Worm (Caenorhabditis elegans) whole organism, early embryonic: ENCODE results near the gene lin-31.

Source experiments
- B0310.2 ChIP-seq: sonication (generic microtip); optimal IDR thresholded peaks from 2 replicates; lab custom pipeline; 2016; ENCODE audit warnings: mild to moderate bottlenecking, missing genetic modification characterization, missing compliant biosample characterization
- F13C5.2 ChIP-seq: sonication (generic microtip); optimal IDR thresholded peaks from 2 replicates; lab custom pipeline; 2017; ENCODE audit warnings: mild to moderate bottlenecking, missing genetic modification characterization, inconsistent platforms, missing compliant biosample characterization
- aly-1 ChIP-seq: sonication (generic microtip); optimal IDR thresholded peaks from 2 replicates; lab custom pipeline; 2016; ENCODE audit warnings: missing genetic modification characterization, missing compliant biosample characterization
- ama-1 ChIP-seq: fragments of 150-350 bp; optimal IDR thresholded peaks from 2 replicates; lab custom pipeline; 2014
- ceh-13 ChIP-seq: fragments of 200-800 bp; sonication (Bioruptor generic); optimal IDR thresholded peaks from 2 replicates; lab custom pipeline; 2018; ENCODE audit warnings: mild to moderate bottlenecking, missing genetic modification characterization, missing compliant biosample characterization
- ceh-36 ChIP-seq: sonication (generic microtip); optimal IDR thresholded peaks from 2 replicates; lab custom pipeline; 2016; ENCODE audit warnings: missing genetic modification characterization, inconsistent platforms, missing compliant biosample characterization
- ets-7 ChIP-seq: sonication (generic microtip); optimal IDR thresholded peaks from 2 replicates; lab custom pipeline; 2016; ENCODE audit warnings: missing genotype, missing genetic modification characterization, missing compliant biosample characterization
- flt-1 ChIP-seq: fragments of 200-800 bp; sonication (Bioruptor generic); IDR thresholded peaks from 2 replicates; pipeline ENCODE4 v1.3.6; 2022; ENCODE audit warnings: missing genetic modification characterization, missing compliant biosample characterization
- hmbx-1 ChIP-seq: sonication (generic microtip); optimal IDR thresholded peaks from 2 replicates; lab custom pipeline; 2016; ENCODE audit warnings: mild to moderate bottlenecking, missing genetic modification characterization, missing compliant biosample characterization
- hmg-4 ChIP-seq: fragments of 200-800 bp; sonication (Bioruptor generic); optimal IDR thresholded peaks from 2 replicates; lab custom pipeline; 2018; ENCODE audit warnings: mild to moderate bottlenecking, missing genetic modification characterization, missing compliant biosample characterization
- hnd-1 ChIP-seq: sonication (generic microtip); optimal IDR thresholded peaks from 2 replicates; lab custom pipeline; 2016; ENCODE audit warnings: missing genetic modification characterization, missing compliant biosample characterization
- pes-1 ChIP-seq: fragments of 200-800 bp; sonication (Bioruptor generic); IDR thresholded peaks from 2 replicates; pipeline ENCODE4 v1.3.6; 2022; ENCODE audit warnings: missing genetic modification reagents, missing genetic modification characterization, missing compliant biosample characterization
- scrt-1 ChIP-seq: fragments of 200-800 bp; sonication (Bioruptor generic); IDR thresholded peaks from 2 replicates; pipeline ENCODE4 v1.3.6; 2022; ENCODE audit warnings: missing genetic modification characterization, missing compliant biosample characterization
- sea-1 ChIP-seq: fragments of 200-800 bp; sonication (Bioruptor generic); conservative IDR thresholded peaks from 2 replicates; pipeline ENCODE4 v1.3.6; 2022; ENCODE audit warnings: missing genetic modification characterization, missing compliant biosample characterization
- tbx-11 ChIP-seq: fragments of 200-800 bp; sonication (Bioruptor generic); IDR thresholded peaks from 2 replicates; pipeline ENCODE4 v1.3.6; 2022; ENCODE audit warnings: missing genetic modification characterization, missing compliant biosample characterization
- tbx-37 ChIP-seq: fragments of 200-800 bp; sonication (Bioruptor generic); conservative IDR thresholded peaks from 2 replicates; pipeline ENCODE4 v1.3.6; 2022; ENCODE audit warnings: missing genetic modification reagents, missing genetic modification characterization, missing compliant biosample characterization
- tra-4 ChIP-seq: sonication (generic microtip); optimal IDR thresholded peaks from 2 replicates; lab custom pipeline; 2017; ENCODE audit warnings: missing genetic modification characterization, missing compliant biosample characterization

lin-31 gene

DNA sequence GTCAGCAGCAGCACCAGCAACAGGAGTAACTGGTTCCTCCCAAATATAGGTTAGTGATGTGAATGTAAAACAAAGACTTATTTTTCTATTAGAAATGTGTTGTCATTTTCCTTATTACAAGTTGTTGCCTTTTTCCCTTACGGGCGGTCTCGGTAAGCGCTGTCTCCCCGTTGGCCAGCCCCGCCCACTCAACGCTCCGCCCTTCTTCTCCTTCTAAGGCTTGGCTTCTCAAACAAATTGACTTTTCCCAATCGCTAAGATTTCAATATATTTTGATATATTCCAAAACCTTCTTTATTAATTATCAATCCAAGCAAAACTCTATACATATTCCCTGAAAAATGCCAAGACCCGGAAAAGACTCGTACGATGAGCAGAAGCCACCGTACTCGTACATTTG lies at the start of gene lin-31:
lin-31 (plus strand) TSS at position 237 of the 400 bp plus-strand sequence.
- no peak for TF ChIP-seq F13C5.2 (tag; lab: Kevin White, UChicago)
- no peak for TF ChIP-seq flt-1 (GFP tag; lab: Robert Waterston, UW)
- TF ChIP-seq ceh-36 (tag; lab: Kevin White, UChicago) = no peak
- TF ChIP-seq hmbx-1 = no peak
- TF ChIP-seq ceh-13 (GFP tag; lab: Kevin White, UChicago) = no peak
- no peak for TF ChIP-seq pes-1 (GFP tag; lab: Robert Waterston, UW)
- TF ChIP-seq sea-1 (GFP tag; lab: Robert Waterston, UW) = no peak
- no peak for TF ChIP-seq hnd-1
- TF ChIP-seq hmg-4 (GFP tag; lab: Kevin White, UChicago) = no peak
- no peak for TF ChIP-seq ets-7 (tag; lab: Kevin White, UChicago)
- TF ChIP-seq B0310.2 (tag; lab: Kevin White, UChicago) = no peak
- TF ChIP-seq tbx-37 (GFP tag; lab: Robert Waterston, UW) = no peak
- no peak for TF ChIP-seq aly-1 (tag; lab: Kevin White, UChicago)
- TF ChIP-seq scrt-1 (GFP tag; lab: Robert Waterston, UW) = no peak
- TF ChIP-seq ama-1 (lab: Kevin White, UChicago) = no peak
- TF ChIP-seq tra-4 (tag; lab: Kevin White, UChicago) = no peak
- no peak for TF ChIP-seq tbx-11

DNA sequence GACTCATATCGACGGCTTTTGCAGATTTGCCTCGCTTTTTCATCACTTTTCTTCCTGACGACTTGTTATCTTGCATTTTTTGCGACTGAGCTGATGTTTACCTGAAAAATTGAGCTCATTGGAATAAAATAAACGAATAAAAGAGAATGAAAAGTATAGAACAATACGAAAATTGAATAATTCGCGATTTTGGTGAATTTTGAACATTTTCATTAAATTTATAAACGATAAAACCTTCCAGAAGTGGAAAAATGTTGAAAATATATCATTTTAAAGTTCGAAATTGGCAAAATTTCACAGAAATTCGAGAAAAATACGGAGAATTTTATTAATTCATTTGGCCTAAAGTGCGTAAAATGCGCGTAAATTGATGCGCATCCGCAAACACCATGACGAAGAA lies 48.7 kb upstream of the lin-31 start, which contains the start of gene Y14H12B.2:
Y14H12B.2 (minus strand) TSS at position 101 of the 400 bp plus-strand sequence.
- TF ChIP-seq sea-1 (GFP tag; lab: Robert Waterston, UW) (no peak), hnd-1 (no peak), ama-1 (lab: Kevin White, UChicago) (no peak), tra-4 (tag; lab: Kevin White, UChicago) (no peak), flt-1 (GFP tag; lab: Robert Waterston, UW) (no peak), F13C5.2 (tag; lab: Kevin White, UChicago) (no peak), ets-7 (tag; lab: Kevin White, UChicago) (no peak), tbx-11 (no peak), ceh-36 (tag; lab: Kevin White, UChicago) (no peak), scrt-1 (GFP tag; lab: Robert Waterston, UW) (no peak), B0310.2 (tag; lab: Kevin White, UChicago) (no peak), ceh-13 (GFP tag; lab: Kevin White, UChicago) (no peak), tbx-37 (GFP tag; lab: Robert Waterston, UW) (no peak)

DNA sequence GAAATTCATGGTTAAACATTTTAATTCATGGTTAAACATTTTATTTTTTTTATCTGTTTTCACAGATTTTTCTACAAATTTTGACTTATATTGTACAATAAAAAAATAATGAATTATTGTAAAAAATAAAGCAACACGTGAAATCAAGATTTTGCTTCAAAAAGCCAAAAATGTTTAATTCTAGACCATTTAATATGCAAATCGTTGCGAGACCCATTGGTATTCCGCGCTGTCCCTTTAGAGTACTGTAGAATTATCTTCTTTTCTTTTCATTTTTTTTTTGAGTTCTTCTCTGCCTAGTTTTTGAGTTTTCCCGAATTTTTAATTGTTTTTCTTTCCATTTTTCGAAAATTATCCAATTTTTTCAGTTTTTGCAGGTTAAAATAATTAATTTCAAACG lies 48.3 kb upstream of the lin-31 start, which contains the start of gene Y14H12B.1:
Y14H12B.1 (plus strand) TSS at position 363 of the 400 bp plus-strand sequence.
- no peak for TF ChIP-seq scrt-1 (GFP tag; lab: Robert Waterston, UW)
- TF ChIP-seq sea-1 (GFP tag; lab: Robert Waterston, UW) = no peak
- no peak for TF ChIP-seq hmg-4 (GFP tag; lab: Kevin White, UChicago)
- TF ChIP-seq flt-1 (GFP tag; lab: Robert Waterston, UW) = no peak
- no peak for TF ChIP-seq B0310.2 (tag; lab: Kevin White, UChicago)
- no peak for TF ChIP-seq ceh-13 (GFP tag; lab: Kevin White, UChicago)
- TF ChIP-seq tbx-11 = no peak
- no peak for TF ChIP-seq pes-1 (GFP tag; lab: Robert Waterston, UW)

DNA sequence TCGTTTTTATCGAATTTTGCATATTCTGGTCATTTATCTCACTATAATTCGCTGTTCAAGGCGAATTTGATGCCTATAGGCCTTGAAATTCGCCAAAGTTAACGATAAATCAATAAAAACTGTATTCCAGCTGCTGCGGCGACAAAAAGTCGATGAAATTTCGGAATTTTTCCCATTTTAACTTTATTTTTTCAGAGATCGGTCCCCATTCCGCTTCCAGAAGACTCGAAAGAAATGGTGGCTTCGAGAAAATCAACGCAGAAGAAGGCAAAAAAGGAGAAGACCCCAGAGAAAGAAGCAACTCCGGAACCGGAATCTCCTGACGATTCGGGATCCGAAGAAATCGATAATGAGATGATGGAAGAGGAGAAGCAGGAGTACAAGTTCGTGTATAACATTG lies 47.3 kb upstream of the lin-31 start:
- no peak for TF ChIP-seq pes-1 (GFP tag; lab: Robert Waterston, UW)
- no peak for TF ChIP-seq ceh-36 (tag; lab: Kevin White, UChicago)

DNA sequence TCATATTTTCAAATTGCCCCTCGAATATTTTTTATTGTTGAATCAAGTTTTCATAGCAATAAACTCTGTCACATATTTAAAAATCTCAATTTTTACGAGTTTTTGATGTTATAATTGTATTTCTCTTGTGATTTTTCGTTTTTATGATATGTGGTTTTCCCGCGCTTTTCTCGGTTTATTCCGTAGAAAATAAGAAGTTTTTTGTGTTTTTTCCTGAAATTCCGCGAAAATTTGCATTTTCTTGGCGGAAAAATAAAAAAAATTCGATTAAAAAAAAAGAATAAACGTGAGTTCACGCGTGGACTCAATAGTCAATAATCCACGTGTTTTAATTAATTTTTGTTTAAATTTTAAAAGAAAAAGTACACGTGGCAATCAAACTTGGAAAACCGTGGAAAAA lies 46.4 kb upstream of the lin-31 start:
- no peak for TF ChIP-seq B0310.2 (tag; lab: Kevin White, UChicago)
- no peak for TF ChIP-seq ceh-13 (GFP tag; lab: Kevin White, UChicago)
- no peak for TF ChIP-seq flt-1 (GFP tag; lab: Robert Waterston, UW)
- TF ChIP-seq ama-1 (lab: Kevin White, UChicago) = no peak
- TF ChIP-seq pes-1 (GFP tag; lab: Robert Waterston, UW) = no peak
- TF ChIP-seq aly-1 (tag; lab: Kevin White, UChicago) = no peak
- TF ChIP-seq sea-1 (GFP tag; lab: Robert Waterston, UW) = no peak

DNA sequence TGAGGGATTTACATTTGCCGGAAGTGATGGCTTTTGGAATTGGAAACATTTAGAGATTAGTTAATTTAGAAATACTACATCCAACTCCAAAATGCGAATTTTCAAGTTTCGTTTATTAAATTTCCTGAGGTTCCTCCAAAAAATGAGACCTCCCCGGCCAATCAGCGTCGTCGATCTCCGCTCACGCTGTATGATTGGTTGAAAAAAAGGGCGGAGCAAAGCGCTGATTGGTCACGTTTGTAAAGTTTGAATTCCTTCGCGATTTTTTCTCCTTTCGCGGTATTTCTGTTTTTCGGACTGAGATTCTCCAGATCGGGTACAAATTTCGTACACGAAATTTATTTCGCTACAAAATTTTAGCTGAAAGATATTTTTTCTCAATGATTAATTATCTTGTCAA lies 34.9 kb upstream of the lin-31 start:
- no peak for TF ChIP-seq ama-1 (lab: Kevin White, UChicago)
- TF ChIP-seq tbx-11 = no peak
- no peak for TF ChIP-seq ceh-13 (GFP tag; lab: Kevin White, UChicago)
- TF ChIP-seq ceh-36 (tag; lab: Kevin White, UChicago) = no peak
- no peak for TF ChIP-seq hmbx-1
- no peak for TF ChIP-seq pes-1 (GFP tag; lab: Robert Waterston, UW)
- TF ChIP-seq scrt-1 (GFP tag; lab: Robert Waterston, UW) = no peak
- no peak for TF ChIP-seq sea-1 (GFP tag; lab: Robert Waterston, UW)
- no peak for TF ChIP-seq flt-1 (GFP tag; lab: Robert Waterston, UW)
- no peak for TF ChIP-seq B0310.2 (tag; lab: Kevin White, UChicago)

DNA sequence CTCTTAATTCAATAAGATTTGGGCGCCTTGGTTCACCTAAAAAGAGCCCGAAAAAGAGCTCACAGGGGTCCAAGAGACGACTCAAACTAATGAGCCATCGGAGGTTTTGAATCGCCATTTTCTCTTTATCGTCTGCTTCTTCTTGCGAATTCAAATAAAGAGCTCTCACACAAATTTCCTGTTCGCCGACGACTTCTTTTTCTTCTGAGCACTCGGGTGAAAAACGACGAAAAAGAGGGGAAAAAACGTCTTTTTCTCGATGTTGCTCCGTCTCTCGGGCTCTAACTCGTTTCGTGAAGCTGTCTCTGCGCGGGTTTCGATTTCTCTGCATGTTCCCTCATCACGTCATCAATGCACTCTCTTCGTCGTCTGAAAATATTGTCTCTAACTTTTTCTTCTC lies 33.8 kb upstream of the lin-31 start:
- TF ChIP-seq aly-1 (tag; lab: Kevin White, UChicago) = no peak
- no peak for TF ChIP-seq tbx-37 (GFP tag; lab: Robert Waterston, UW)
- TF ChIP-seq ets-7 (tag; lab: Kevin White, UChicago) = no peak
- no peak for TF ChIP-seq flt-1 (GFP tag; lab: Robert Waterston, UW)
- TF ChIP-seq ceh-13 (GFP tag; lab: Kevin White, UChicago) = no peak
- TF ChIP-seq ama-1 (lab: Kevin White, UChicago) = no peak
- TF ChIP-seq hmg-4 (GFP tag; lab: Kevin White, UChicago) = no peak
- no peak for TF ChIP-seq hnd-1
- no peak for TF ChIP-seq tra-4 (tag; lab: Kevin White, UChicago)
- no peak for TF ChIP-seq pes-1 (GFP tag; lab: Robert Waterston, UW)
